Worm (Caenorhabditis elegans) whole organism, L1 larva: Measurements from ENCODE around the gene ZK177.12.

Source experiments
- C34B4.2 ChIP-seq: sonication (generic microtip); optimal IDR thresholded peaks from 2 replicates; lab custom pipeline; 2017; ENCODE audit warnings: mild to moderate bottlenecking, missing genetic modification characterization, missing compliant biosample characterization
- Y116A8C.19 ChIP-seq: sonication (generic microtip); optimal IDR thresholded peaks from 2 replicates; lab custom pipeline; 2016; ENCODE audit warnings: missing compliant biosample characterization, missing genetic modification characterization, borderline replicate concordance
- ama-1 ChIP-seq: fragments of 150-350 bp; optimal IDR thresholded peaks from 2 replicates; lab custom pipeline; 2014
- blmp-1 ChIP-seq: fragments of 150-350 bp; optimal IDR thresholded peaks from 2 replicates; lab custom pipeline; 2014; ENCODE audit warnings: missing biosample characterization, missing genetic modification characterization
- ceh-63 ChIP-seq: fragments of 200-800 bp; sonication (Bioruptor generic); optimal IDR thresholded peaks from 2 replicates; lab custom pipeline; 2018; ENCODE audit warnings: mild to moderate bottlenecking, missing genetic modification characterization, missing compliant biosample characterization
- ceh-82 ChIP-seq, 3 experiments: fragments of 150-350 bp in 1 of 3; sonication (generic microtip) in 2 of 3; optimal IDR thresholded peaks; 2 replicates each; lab custom pipeline; 2014 to 2017; ENCODE audit warnings: missing biosample characterization in 3 of 3, missing genetic modification characterization in 3 of 3
- ces-1 ChIP-seq: fragments of 150-350 bp; optimal IDR thresholded peaks from 2 replicates; lab custom pipeline; 2014; ENCODE audit warnings: missing biosample characterization, missing genetic modification reagents, missing genetic modification characterization
- dsc-1 ChIP-seq: sonication (generic microtip); optimal IDR thresholded peaks from 2 replicates; lab custom pipeline; 2016; ENCODE audit warnings: mild to moderate bottlenecking, missing genetic modification characterization, missing compliant biosample characterization
- efl-1 ChIP-seq, 4 experiments: fragments of 150-350 bp; optimal IDR thresholded peaks in 3 of 4; peaks in 1 of 4; 1 replicate in 1 of 4; 2 replicates in 3 of 4; lab custom pipeline; 2014; ENCODE audit warnings: missing biosample characterization in 2 of 4, missing genetic modification characterization in 2 of 4, missing genetic modification reagents in 2 of 4
- efl-3 ChIP-seq: fragments of 200-800 bp; sonication (Bioruptor generic); optimal IDR thresholded peaks from 2 replicates; lab custom pipeline; 2018; ENCODE audit warnings: mild to moderate bottlenecking, missing genetic modification characterization, missing compliant biosample characterization
- egl-27 ChIP-seq, 2 experiments: fragments of 150-350 bp in 1 of 2; sonication (generic microtip); optimal IDR thresholded peaks; 3 replicates each; lab custom pipeline; 2017 to 2018; ENCODE audit warnings: missing biosample characterization in 2 of 2, missing genetic modification characterization in 2 of 2, missing genetic modification reagents in 2 of 2
- elt-2 ChIP-seq: sonication (generic microtip); optimal IDR thresholded peaks from 2 replicates; lab custom pipeline; 2016; ENCODE audit warnings: missing genetic modification characterization, mild to moderate bottlenecking, inconsistent platforms, missing compliant biosample characterization, missing genetic modification reagents
- elt-3 ChIP-seq, 6 experiments: fragments of 150-350 bp in 1 of 6; sonication (generic microtip); optimal IDR thresholded peaks; 2 replicates each; lab custom pipeline; 2017 to 2018; ENCODE audit warnings: missing biosample characterization in 6 of 6, missing genetic modification characterization in 6 of 6, inconsistent platforms in 1 of 6
- fkh-10 ChIP-seq: sonication (generic microtip); optimal IDR thresholded peaks from 2 replicates; lab custom pipeline; 2017; ENCODE audit warnings: missing biosample characterization, missing genetic modification reagents, missing genetic modification characterization
- fkh-8 ChIP-seq: sonication (generic microtip); optimal IDR thresholded peaks from 2 replicates; lab custom pipeline; 2016; ENCODE audit warnings: mild to moderate bottlenecking, missing genetic modification characterization, missing compliant biosample characterization
- fos-1 ChIP-seq: fragments of 150-350 bp; optimal IDR thresholded peaks from 2 replicates; lab custom pipeline; 2014; ENCODE audit warnings: missing biosample characterization, missing genetic modification characterization
- hlh-17 ChIP-seq: fragments of 200-800 bp; sonication (Bioruptor generic); optimal IDR thresholded peaks from 2 replicates; lab custom pipeline; 2018; ENCODE audit warnings: missing genetic modification characterization, mild to moderate bottlenecking, missing compliant biosample characterization, moderate library complexity, borderline replicate concordance
- hpl-2 ChIP-seq: fragments of 150-350 bp; optimal IDR thresholded peaks from 2 replicates; lab custom pipeline; 2014; ENCODE audit warnings: missing biosample characterization, missing genetic modification reagents, missing genetic modification characterization
- lin-13 ChIP-seq: fragments of 150-350 bp; optimal IDR thresholded peaks from 2 replicates; lab custom pipeline; 2014; ENCODE audit warnings: missing biosample characterization, missing genetic modification reagents, missing genetic modification characterization
- lin-14 ChIP-seq: fragments of 200-800 bp; sonication (Bioruptor generic); optimal IDR thresholded peaks from 2 replicates; lab custom pipeline; 2018; ENCODE audit warnings: mild to moderate bottlenecking, missing genetic modification characterization, moderate library complexity, missing compliant biosample characterization
- lin-15B ChIP-seq: fragments of 150-350 bp; sonication (generic microtip); optimal IDR thresholded peaks from 3 replicates; lab custom pipeline; 2014; ENCODE audit warnings: missing biosample characterization, missing genetic modification characterization
- lin-35 ChIP-seq, 2 experiments: fragments of 150-350 bp; optimal IDR thresholded peaks; 2 replicates each; lab custom pipeline; 2014; ENCODE audit warnings: missing biosample characterization in 2 of 2, missing genetic modification characterization in 2 of 2, missing genetic modification reagents in 2 of 2
- mab-9 ChIP-seq: fragments of 200-800 bp; sonication (Bioruptor generic); IDR thresholded peaks from 2 replicates; pipeline ENCODE4 v1.3.6; 2022; ENCODE audit warnings: missing genetic modification reagents, missing genetic modification characterization, missing compliant biosample characterization
- nhr-20 ChIP-seq: sonication (generic microtip); optimal IDR thresholded peaks from 2 replicates; lab custom pipeline; 2016; ENCODE audit warnings: mild to moderate bottlenecking, missing genetic modification characterization, missing compliant biosample characterization
- nhr-237 ChIP-seq: fragments of 150-350 bp; optimal IDR thresholded peaks from 2 replicates; lab custom pipeline; 2014; ENCODE audit warnings: missing biosample characterization, missing genetic modification characterization
- nhr-28 ChIP-seq: fragments of 150-350 bp; optimal IDR thresholded peaks from 2 replicates; lab custom pipeline; 2014; ENCODE audit warnings: missing biosample characterization, missing genetic modification characterization
- nhr-71 ChIP-seq: sonication (generic microtip); optimal IDR thresholded peaks from 2 replicates; lab custom pipeline; 2016; ENCODE audit warnings: mild to moderate bottlenecking, missing genetic modification characterization, moderate library complexity, missing compliant biosample characterization
- pqm-1 ChIP-seq: sonication (generic microtip); optimal IDR thresholded peaks from 3 replicates; lab custom pipeline; 2017; ENCODE audit warnings: missing biosample characterization, missing genetic modification characterization
- skn-1 ChIP-seq: fragments of 150-350 bp; optimal IDR thresholded peaks from 2 replicates; lab custom pipeline; 2014; ENCODE audit warnings: missing biosample characterization, missing genetic modification characterization
- sox-4 ChIP-seq: sonication (generic microtip); optimal IDR thresholded peaks from 2 replicates; lab custom pipeline; 2016; ENCODE audit warnings: missing genetic modification characterization, missing compliant biosample characterization
- swsn-7 ChIP-seq: sonication (generic microtip); optimal IDR thresholded peaks from 2 replicates; lab custom pipeline; 2016; ENCODE audit warnings: missing genetic modification characterization, missing compliant biosample characterization
- tlp-1 ChIP-seq: fragments of 150-350 bp; optimal IDR thresholded peaks from 2 replicates; lab custom pipeline; 2014; ENCODE audit warnings: missing biosample characterization, missing genetic modification characterization
- unc-30 ChIP-seq: sonication (generic microtip); optimal IDR thresholded peaks from 2 replicates; lab custom pipeline; 2017; ENCODE audit warnings: missing biosample characterization, missing genetic modification characterization
- unc-98 ChIP-seq: fragments of 200-800 bp; sonication (Bioruptor generic); IDR thresholded peaks from 2 replicates; pipeline ENCODE4 v1.3.6; 2022; ENCODE audit warnings: missing genetic modification characterization, missing compliant biosample characterization
- zag-1 ChIP-seq: fragments of 150-350 bp; optimal IDR thresholded peaks from 2 replicates; lab custom pipeline; 2014; ENCODE audit warnings: missing biosample characterization, missing genetic modification characterization
- zip-4 ChIP-seq: fragments of 200-800 bp; sonication (Bioruptor generic); optimal IDR thresholded peaks from 2 replicates; lab custom pipeline; 2018; ENCODE audit warnings: mild to moderate bottlenecking, missing genetic modification characterization, moderate library complexity, missing compliant biosample characterization
- ztf-11 ChIP-seq, 2 experiments: sonication (generic microtip); optimal IDR thresholded peaks; 2 replicates each; lab custom pipeline; 2016 to 2017; ENCODE audit warnings: missing genetic modification characterization in 2 of 2, missing biosample characterization in 1 of 2, missing compliant biosample characterization in 1 of 2

Gene ZK177.12

ce11 chrII:5511417-5512353 is 9.8 kb upstream of the ZK177.12 start (continued):
- TF ChIP-seq zip-4 (GFP tag; lab: Kevin White, UChicago): no peak
- no peak for TF ChIP-seq elt-3 (tag; optimal IDR thresholded peaks at IDR 0.05; lab: Kevin White, UChicago)
- TF ChIP-seq C34B4.2: no peak
- no peak for TF ChIP-seq fkh-10
- TF ChIP-seq hpl-2: no peak
- no peak for TF ChIP-seq lin-15B
- TF ChIP-seq ces-1 (GFP tag; lab: Kevin White, UChicago): no peak
- no peak for TF ChIP-seq nhr-20 (tag; lab: Kevin White, UChicago)
- no peak for TF ChIP-seq blmp-1 (tag; lab: Kevin White, UChicago)
- peak; percentile 17 for TF ChIP-seq swsn-7 (tag; lab: Kevin White, UChicago)
- TF ChIP-seq zag-1 (tag; lab: Kevin White, UChicago): no peak
- peak; percentile 39 for TF ChIP-seq fkh-8 (tag; lab: Kevin White, UChicago)
- TF ChIP-seq lin-35 (GFP tag; optimal IDR thresholded peaks at IDR 0.05; lab: Kevin White, UChicago): peak in 1 of 2 experiments; percentile 24
- TF ChIP-seq skn-1 (tag; lab: Kevin White, UChicago): no peak
- peak in 1 of 2 experiments; percentile 35 for TF ChIP-seq ztf-11 (tag; optimal IDR thresholded peaks at IDR 0.05; lab: Kevin White, UChicago)
- no peak for TF ChIP-seq egl-27 (tag; optimal IDR thresholded peaks at IDR 0.05; lab: Kevin White, UChicago)
- no peak for TF ChIP-seq efl-3 (GFP tag; lab: Kevin White, UChicago)
- no peak for TF ChIP-seq sox-4 (tag; lab: Kevin White, UChicago)
- TF ChIP-seq nhr-71 (tag; lab: Kevin White, UChicago): peak; percentile 58
- no peak for TF ChIP-seq nhr-28 (tag; lab: Kevin White, UChicago)
- TF ChIP-seq fos-1: no peak
- peak; percentile 15 for TF ChIP-seq elt-2 (tag; lab: Kevin White, UChicago)
- TF ChIP-seq mab-9: no peak
- TF ChIP-seq ama-1 (lab: Kevin White, UChicago): no peak
- no peak for TF ChIP-seq pqm-1
- peak; percentile 71 for TF ChIP-seq lin-14
- no peak for TF ChIP-seq hlh-17 (GFP tag; lab: Kevin White, UChicago)
- no peak for TF ChIP-seq lin-13
- no peak for TF ChIP-seq tlp-1 (tag; lab: Kevin White, UChicago)
- TF ChIP-seq ceh-82 (tag; optimal IDR thresholded peaks at IDR 0.05; lab: Kevin White, UChicago): peak in 1 of 3 experiments; percentile 5
- no peak for TF ChIP-seq Y116A8C.19 (tag; lab: Kevin White, UChicago)
- TF ChIP-seq nhr-237 (tag; lab: Kevin White, UChicago): no peak
- TF ChIP-seq ceh-63 (GFP tag; lab: Kevin White, UChicago): no peak
- TF ChIP-seq unc-98: peak; percentile 61

- TF ChIP-seq unc-30 (no peak), dsc-1 (tag; lab: Kevin White, UChicago) (no peak), elt-2 (tag; lab: Kevin White, UChicago) (peak; percentile 99), lin-35 (GFP tag; optimal IDR thresholded peaks at IDR 0.05; lab: Kevin White, UChicago) (peak in 1 of 2 experiments; percentile 35), pqm-1 (peak; percentile 19), efl-1 (optimal IDR thresholded peaks at IDR 0.05; lab: Kevin White, UChicago) (no peak), efl-1 (GFP tag; optimal IDR thresholded peaks at IDR 0.05 in 1 of 2; lab: Kevin White, UChicago) (peak in 1 of 2 experiments; percentile 74)
These were observed 8.9 kb upstream of the ZK177.12 start for ce11 chrII:5512473-5513097.
